Fruit fly (Drosophila melanogaster) whole organism, larva: ENCODE data around the gene nebu.

Experiments used
- noc ChIP-seq: fragments of 200-800 bp; sonication (Bioruptor generic); optimal IDR thresholded peaks from 3 replicates; lab custom pipeline; 2019; ENCODE audit warnings: missing biosample characterization, mild to moderate bottlenecking, missing genetic modification characterization, moderate library complexity

Gene nebu

dm6 chr3L:12804730-12805170 lies 38.2 kb downstream of the nebu start, which contains the start of gene Atg1:
Atg1 (minus strand) TSS chr3L:12805116.
- peak; percentile 26 for TF ChIP-seq noc (tag; lab: Kevin White, UChicago)

DNA sequence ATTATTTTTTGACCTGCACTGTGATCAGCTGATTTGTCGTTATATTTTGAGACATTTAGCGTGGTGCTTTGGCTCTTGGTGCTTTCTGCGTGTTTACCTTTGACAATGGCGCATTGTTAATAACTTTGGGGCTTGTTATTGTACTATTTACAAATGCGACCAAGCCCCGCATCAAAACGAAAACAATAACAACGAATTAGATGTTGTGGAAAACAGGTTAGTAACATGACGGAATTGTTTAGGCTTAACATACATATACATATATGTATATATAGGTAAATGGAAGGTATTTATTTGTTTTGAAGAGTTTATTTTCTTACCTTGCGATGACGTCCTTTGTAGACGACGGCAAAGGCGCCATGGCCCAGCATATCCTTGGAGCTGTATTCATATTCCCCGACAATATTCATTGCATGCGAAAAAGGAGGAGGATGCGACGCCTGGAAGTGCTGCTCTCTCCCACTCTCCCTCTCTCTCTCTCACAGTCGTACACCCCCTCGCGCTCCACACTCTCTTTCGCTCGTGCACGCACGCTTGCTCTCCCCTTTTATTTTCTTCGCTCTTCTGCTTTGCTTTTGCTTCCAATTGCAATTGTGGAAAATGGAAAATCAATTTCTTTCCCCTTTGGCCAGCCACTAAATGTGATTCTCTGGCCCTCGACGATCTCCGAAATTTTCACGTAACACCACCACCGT lies 38.7 kb downstream of the nebu start:
- no peak for TF ChIP-seq noc (tag; lab: Kevin White, UChicago)

DNA sequence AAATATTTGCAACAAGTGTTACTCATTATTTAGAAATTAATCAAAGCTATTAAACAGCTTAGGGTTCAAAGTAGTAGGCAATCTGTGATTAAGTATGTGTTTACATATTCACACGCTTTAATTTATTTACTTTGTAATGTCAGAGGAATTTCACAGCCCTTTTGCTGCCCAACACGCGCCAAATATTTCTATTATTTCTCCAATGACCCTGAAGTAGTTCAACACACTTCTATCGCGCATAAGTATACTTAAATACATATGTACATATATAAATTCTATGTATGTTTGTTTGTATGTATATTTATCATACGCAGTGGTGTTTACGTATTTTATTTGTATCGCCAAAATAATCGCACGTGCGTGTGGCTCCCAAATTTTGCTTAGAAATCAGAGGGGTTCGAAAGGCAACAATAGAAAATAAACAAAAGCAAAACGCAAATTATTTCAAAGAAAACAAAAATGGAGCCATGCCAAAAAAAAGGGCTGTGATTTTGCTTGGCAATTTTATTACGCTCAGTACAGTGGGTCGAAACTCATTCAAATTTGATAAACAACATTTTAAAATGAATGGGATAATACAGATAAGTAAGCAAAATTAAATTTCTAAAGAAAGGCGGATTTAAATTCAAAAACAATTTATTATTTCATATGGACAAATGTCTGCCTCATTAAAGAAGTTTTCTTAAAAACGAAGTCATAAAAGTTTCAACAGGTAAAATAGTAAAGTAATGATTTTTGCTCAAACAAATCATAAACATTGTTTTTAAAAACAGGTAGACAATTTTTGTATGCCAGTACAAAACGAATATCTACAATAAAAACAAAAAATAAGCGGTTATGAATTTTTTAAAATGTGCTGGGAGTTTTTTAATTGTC lies 39.5 kb downstream of the nebu start:
- TF ChIP-seq noc (tag; lab: Kevin White, UChicago) = peak; percentile 80

- TF ChIP-seq noc (tag; lab: Kevin White, UChicago) = no peak
Observed at dm6 chr3L:12802443-12802865, 40.5 kb downstream of the nebu start.

DNA sequence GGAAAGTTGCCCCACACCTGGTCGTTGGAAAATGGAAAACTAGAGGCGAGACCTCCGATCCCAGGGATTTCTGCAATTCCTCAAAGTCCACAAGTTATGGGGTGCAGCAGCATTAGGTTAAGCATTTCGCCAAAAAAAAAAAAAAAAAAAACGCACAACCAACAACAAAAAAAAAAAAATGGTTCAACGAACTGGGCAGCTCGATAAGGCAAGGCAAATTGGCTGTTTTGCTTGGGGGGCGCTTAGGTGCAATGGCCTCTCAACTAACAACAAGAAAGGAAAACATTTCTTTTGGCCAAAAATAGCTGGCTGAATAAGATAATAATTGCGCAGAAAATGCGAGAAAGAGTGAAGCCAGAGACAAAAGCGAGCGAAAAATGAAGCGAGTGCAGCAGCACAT lies 42.7 kb downstream of the nebu start:
- TF ChIP-seq noc (tag; lab: Kevin White, UChicago) = no peak

DNA sequence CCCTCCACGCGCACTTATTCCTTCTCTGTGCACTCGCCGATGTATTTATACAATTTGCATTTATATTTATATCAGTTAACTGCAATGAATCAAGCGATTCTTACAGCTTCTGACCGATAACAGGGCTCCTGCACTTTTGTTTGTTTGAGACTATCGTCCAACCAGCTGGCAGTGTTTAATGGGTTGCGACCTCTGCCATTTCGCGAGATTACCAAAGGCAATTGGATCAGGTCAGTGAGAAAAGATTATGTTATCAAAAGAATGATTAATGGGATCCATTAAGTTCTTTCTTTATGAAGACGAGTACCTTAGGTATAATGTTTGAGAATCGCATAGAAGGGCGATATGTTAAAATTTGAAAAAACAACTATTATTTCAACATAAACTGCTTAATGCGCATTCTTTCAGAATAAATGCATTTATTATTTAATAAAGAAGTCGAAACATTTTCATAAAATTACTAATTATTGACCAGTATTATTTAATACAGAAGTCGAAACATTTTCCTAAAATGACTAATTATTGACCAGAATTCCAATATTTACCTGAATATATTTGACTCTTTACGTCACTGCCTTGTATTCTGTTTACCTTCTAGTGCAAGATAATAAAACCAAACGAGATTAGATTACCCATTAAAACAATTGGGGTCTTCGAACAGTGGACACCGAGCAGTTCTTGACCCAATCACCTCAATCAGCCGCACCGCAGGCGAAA lies 43.3 kb downstream of the nebu start:
- no peak for TF ChIP-seq noc (tag; lab: Kevin White, UChicago)

dm6 chr3L:12798795-12799311 lies 44.1 kb downstream of the nebu start:
- TF ChIP-seq noc (tag; lab: Kevin White, UChicago) = no peak

DNA sequence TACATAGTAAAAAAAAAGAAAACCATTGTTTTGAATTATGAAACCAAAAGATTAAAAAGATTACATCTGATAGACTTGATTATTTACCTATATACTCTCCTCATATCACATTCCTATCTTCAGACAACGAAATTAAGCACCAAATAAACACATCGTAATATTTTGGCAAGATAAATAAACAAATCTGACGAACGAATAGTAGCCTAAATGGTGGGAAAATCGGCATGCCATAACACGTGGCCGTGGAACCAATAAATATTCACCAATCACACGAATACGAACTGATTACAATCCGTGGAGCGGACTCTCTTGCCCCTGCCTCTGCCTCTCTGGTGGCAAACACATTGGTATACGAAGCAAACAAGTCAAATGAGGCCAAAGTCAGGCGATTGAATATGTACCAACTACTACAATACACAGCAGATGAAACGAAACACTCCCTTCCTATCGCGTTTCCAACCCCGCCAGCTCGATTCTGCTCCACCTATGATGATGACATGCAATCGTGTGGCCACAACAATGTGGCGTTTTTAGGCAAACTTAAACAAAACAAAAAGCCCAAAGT lies 46.7 kb downstream of the nebu start:
- no peak for TF ChIP-seq noc (tag; lab: Kevin White, UChicago)

DNA sequence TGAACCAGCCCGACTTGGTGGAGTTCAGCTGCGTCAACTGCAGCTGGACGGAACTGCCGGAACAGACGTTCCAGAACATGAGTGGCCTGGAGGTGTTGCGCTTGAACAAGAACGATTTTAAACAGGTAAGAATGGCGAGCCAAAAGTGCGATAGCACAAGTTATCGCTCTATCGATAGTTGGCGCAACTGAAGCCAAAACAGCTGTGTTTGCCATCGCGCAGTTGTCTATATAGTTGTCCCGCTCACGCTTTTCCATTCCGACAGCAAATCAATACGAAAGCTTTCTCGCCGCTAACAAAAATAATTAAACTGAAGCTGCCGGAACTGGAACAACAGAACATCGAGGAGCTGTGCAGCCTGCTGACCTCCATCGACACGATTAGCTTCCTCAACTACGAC lies 48.4 kb downstream of the nebu start:
- no peak for TF ChIP-seq noc (tag; lab: Kevin White, UChicago)

DNA sequence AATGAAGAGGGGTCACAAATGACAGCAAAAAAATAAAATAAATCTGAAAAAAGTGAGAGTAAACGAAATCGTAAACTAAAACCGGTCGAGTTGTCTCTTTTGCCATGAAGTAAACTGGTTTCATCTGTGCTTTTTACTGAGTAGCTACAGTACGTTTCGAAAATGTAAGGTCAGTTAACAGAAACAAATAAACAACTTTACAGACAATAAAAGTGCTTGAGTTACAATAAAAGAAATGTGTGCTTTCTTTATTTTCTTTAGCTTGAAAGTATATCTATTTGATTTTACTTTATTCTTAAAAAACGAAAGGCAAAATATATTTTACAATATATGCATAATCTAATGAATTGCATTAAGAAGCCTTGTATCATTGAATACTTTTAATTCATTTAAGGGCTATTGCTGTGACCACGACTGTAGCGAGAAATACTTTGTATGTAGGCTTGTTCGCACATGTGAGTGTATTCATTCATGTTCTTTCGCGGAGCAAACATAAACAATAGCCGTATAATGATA lies 49.9 kb downstream of the nebu start:
- peak; percentile 84 for TF ChIP-seq noc (tag; lab: Kevin White, UChicago)

DNA sequence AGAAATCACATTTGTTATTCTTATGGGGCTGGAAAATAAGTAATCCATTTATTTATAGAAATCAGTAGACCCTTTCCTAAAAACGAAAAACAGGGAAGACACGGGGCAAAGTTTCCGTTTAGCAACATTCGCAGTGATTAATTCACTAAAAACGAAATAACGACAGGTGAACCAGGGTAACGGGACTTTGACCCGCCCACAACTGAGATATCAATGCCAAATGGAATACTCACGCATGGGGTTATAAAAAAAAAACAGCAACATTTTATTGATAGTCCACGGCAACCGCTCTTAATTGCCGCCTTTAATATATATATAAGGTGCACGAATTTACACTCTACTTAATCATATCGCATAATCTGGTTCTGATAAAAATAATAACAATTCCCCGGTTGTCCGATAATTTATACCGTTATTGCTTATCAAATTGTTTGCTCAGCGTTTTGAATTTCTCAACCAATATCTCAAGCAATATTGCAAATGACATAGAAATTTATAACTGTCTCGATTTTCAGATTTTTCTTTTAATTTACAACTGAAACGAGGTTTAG lies 51.2 kb downstream of the nebu start:
- TF ChIP-seq noc (tag; lab: Kevin White, UChicago) = peak; percentile 25

DNA sequence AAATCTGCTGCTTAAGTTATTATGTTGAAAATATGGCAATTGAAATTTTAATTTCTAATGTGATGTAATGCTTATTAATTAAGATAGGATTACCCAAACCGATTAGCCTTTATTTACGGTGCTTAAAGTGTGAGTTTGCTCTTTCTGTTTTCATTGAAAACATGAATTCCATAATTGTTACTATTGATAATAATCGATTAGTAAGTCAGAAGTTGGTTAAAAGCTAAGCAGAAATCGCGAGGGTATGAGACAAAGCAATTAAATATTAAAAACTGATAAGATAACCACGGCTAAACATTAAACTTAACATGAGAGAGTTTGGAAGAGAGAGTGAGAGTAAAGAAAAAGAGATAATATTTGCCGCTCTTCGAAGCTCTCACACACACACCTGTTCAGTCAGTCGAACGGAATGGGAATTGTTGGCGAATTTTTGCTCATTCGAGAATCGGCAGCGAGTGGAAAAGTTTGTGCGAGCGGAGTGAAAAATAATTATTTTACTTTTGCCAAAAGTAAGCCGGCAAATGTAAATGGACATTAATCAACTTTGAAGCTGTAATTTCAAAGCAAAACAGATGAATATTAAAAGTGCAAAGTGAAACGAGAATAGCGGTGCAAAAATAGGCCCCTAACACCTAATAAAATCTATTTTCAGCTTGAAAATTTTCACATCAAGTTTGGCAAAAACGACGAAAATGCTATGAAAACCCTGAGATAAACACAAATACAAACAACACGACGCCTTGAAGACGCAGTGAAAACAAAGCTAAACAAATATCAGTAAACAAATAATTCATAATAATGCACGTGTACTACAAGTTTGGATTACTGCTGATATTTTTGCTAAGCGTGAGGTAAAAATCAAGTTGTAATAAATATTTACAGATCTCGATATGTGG lies 51.9 kb downstream of the nebu start:
- TF ChIP-seq noc (tag; lab: Kevin White, UChicago) = no peak

dm6 chr3L:12789875-12790373 lies 53.0 kb downstream of the nebu start, which contains the start of gene CG42709:
CG42709 (plus strand) TSS chr3L:12790192.
- no peak for TF ChIP-seq noc (tag; lab: Kevin White, UChicago)
